Worm (Caenorhabditis elegans): ENCODE data around the gene arp-1.

The arp-1 gene

ce11 chrII:15119537-15120360 is at the start of gene arp-1:
Gene arp-1 (plus strand): TSS chrII:15120301.
- TF ChIP-seq hif-1 (tag; optimal IDR thresholded peaks at IDR 0.05) = no peak
- TF ChIP-seq lin-38 (GFP tag; IDR thresholded peaks at IDR 0.05) = peak; percentile 32; the same call in 1 of the 2 replicates
- TF ChIP-seq Y48G9A.11 (GFP tag; IDR thresholded peaks at IDR 0.05) = peak; percentile 80
- no peak for TF ChIP-seq madf-9 (GFP tag; conservative IDR thresholded peaks at IDR 0.05)
- no peak for TF ChIP-seq zag-1 (tag; optimal IDR thresholded peaks at IDR 0.05)
- no peak for TF ChIP-seq ceh-28 (tag; optimal IDR thresholded peaks at IDR 0.05)
- no peak for TF ChIP-seq pqm-1 (tag; optimal IDR thresholded peaks at IDR 0.05)
- TF ChIP-seq arid-1 (GFP tag; conservative IDR thresholded peaks at IDR 0.05) = no peak
- TF ChIP-seq R02D3.7 (tag; optimal IDR thresholded peaks at IDR 0.05) = no peak
- TF ChIP-seq Y5F2A.4 (GFP tag; optimal IDR thresholded peaks at IDR 0.05) = no peak
- no peak for TF ChIP-seq nhr-237 (tag; optimal IDR thresholded peaks at IDR 0.05)
- TF ChIP-seq mdt-29 (GFP tag; IDR thresholded peaks at IDR 0.05) = no peak
- TF ChIP-seq F49E8.2 (tag; optimal IDR thresholded peaks at IDR 0.05; ENCODE audit: borderline replicate concordance) = no peak
- TF ChIP-seq attf-4 (tag; optimal IDR thresholded peaks at IDR 0.05) = no peak
- peak; percentile 92 for TF ChIP-seq spr-1 (tag; optimal IDR thresholded peaks at IDR 0.05)
- no peak for TF ChIP-seq lim-7 (GFP tag; IDR thresholded peaks at IDR 0.05)
- TF ChIP-seq T26A8.4 (GFP tag; IDR thresholded peaks at IDR 0.05) = 0 out of 2 replicates have a peak, but pooled peaks have one; percentile 10
- no peak for TF ChIP-seq mxl-3 (GFP tag; optimal IDR thresholded peaks at IDR 0.05)
- no peak for TF ChIP-seq snpc-1.2 (GFP tag; IDR thresholded peaks at IDR 0.05)
- no peak for TF ChIP-seq daf-16 (GFP tag; optimal IDR thresholded peaks at IDR 0.05)
- peak; percentile 9 for TF ChIP-seq daf-16 (tag; optimal IDR thresholded peaks at IDR 0.05)
- no peak for TF ChIP-seq hlh-30 (tag; optimal IDR thresholded peaks at IDR 0.05; ENCODE audit: insufficient read depth)
- TF ChIP-seq unc-39 (tag; optimal IDR thresholded peaks at IDR 0.05) = no peak
- no peak for TF ChIP-seq saeg-2 (GFP tag; IDR thresholded peaks at IDR 0.05)
- TF ChIP-seq hmg-1.1 (GFP tag; IDR thresholded peaks at IDR 0.05) = peak; percentile 60
- TF ChIP-seq dve-1 (tag; optimal IDR thresholded peaks at IDR 0.05; ENCODE audit: insufficient read depth) = peak; percentile 42
- no peak for TF ChIP-seq skn-1 (tag; optimal IDR thresholded peaks at IDR 0.05)
- TF ChIP-seq lin-15B (tag; optimal IDR thresholded peaks at IDR 0.05) = no peak
- no peak for TF ChIP-seq aha-1 (tag)
- TF ChIP-seq vab-7 (GFP tag; IDR thresholded peaks at IDR 0.05) = no peak
- peak; percentile 42 for TF ChIP-seq lin-13 (GFP tag; optimal IDR thresholded peaks at IDR 0.05)
- TF ChIP-seq ceh-32 (tag; optimal IDR thresholded peaks at IDR 0.05; ENCODE audit: poor library complexity) = no peak
- no peak for TF ChIP-seq daf-19 (GFP tag; conservative IDR thresholded peaks at IDR 0.05)
- TF ChIP-seq madf-5 (GFP tag; IDR thresholded peaks at IDR 0.05) = no peak
- TF ChIP-seq fos-1 (tag; optimal IDR thresholded peaks at IDR 0.05) = no peak
- TF ChIP-seq ama-1 (optimal IDR thresholded peaks at IDR 0.05) = no peak
- no peak for TF ChIP-seq lin-1 (GFP tag; IDR thresholded peaks at IDR 0.05)
- no peak for TF ChIP-seq egl-27 (tag; optimal IDR thresholded peaks at IDR 0.05)
- peak; percentile 68 for TF ChIP-seq nhr-28 (tag; optimal IDR thresholded peaks at IDR 0.05)
- no peak for TF ChIP-seq ctbp-1 (GFP tag; IDR thresholded peaks at IDR 0.05)
- no peak for TF ChIP-seq ceh-44 (GFP tag; IDR thresholded peaks at IDR 0.05)
- TF ChIP-seq dmd-6 (GFP tag; IDR thresholded peaks at IDR 0.05) = 0 out of 2 replicates have a peak, but pooled peaks have one; percentile 7
- TF ChIP-seq nhr-76 (tag; optimal IDR thresholded peaks at IDR 0.05) = no peak
- no peak for TF ChIP-seq hlh-11 (tag; optimal IDR thresholded peaks at IDR 0.05)
- no peak for TF ChIP-seq sdz-12 (GFP tag; optimal IDR thresholded peaks at IDR 0.05)
- no peak for TF ChIP-seq mxl-2 (GFP tag; conservative IDR thresholded peaks at IDR 0.05)
- TF ChIP-seq dpl-1 (GFP tag; optimal IDR thresholded peaks at IDR 0.05) = peak; percentile 57
- TF ChIP-seq mes-2 (tag; optimal IDR thresholded peaks at IDR 0.05; ENCODE audit: poor library complexity, severe bottlenecking) = peak; percentile 67
- no peak for TF ChIP-seq D1046.2 (GFP tag; IDR thresholded peaks at IDR 0.05)
- TF ChIP-seq mep-1 (tag; optimal IDR thresholded peaks at IDR 0.05) = peak; percentile 68

Data from whole organism, L4 larva.